Worm (Caenorhabditis elegans): ENCODE data around the gene C33B4.4.
A peak's percentile ranks its signal among the peaks of the same experiment; 100 is the strongest.

The C33B4.4 gene

DNA sequence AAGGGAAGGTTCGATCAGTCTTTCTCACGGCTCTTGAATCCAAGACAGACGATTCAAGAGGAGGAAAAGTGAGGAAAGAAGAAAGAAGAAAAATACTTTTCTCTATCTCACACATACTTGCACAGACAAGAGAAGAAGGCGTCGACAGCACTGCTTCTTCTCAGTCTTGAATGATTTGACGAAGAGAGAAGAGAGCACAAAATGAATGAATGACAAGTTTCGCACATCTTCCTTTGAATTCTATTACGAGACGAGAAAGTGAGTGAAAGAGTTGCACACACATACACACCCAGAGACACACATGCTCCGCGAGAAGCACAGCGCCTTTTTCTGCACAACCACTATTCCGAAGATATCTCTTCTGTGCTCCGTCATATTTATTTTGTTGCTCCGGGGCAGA is 47.6 kb downstream of the C33B4.4 start:
- no peak for TF ChIP-seq zip-5 (tag; optimal IDR thresholded peaks at IDR 0.05)
- TF ChIP-seq mec-3 (tag; optimal IDR thresholded peaks at IDR 0.05; ENCODE audit: borderline replicate concordance) = no peak
- no peak for TF ChIP-seq nhr-232 (tag; optimal IDR thresholded peaks at IDR 0.05)
- no peak for TF ChIP-seq pha-4 (tag; optimal IDR thresholded peaks at IDR 0.05)
- TF ChIP-seq ceh-14 (tag; optimal IDR thresholded peaks at IDR 0.05) = no peak
- no peak for TF ChIP-seq ttx-3 (tag; optimal IDR thresholded peaks at IDR 0.05)
- no peak for TF ChIP-seq F13H6.1 (tag; optimal IDR thresholded peaks at IDR 0.05)
- no peak for TF ChIP-seq unc-86 (tag; optimal IDR thresholded peaks at IDR 0.05)
- no peak for TF ChIP-seq hlh-15 (tag; optimal IDR thresholded peaks at IDR 0.05)
- TF ChIP-seq madf-2 (tag; optimal IDR thresholded peaks at IDR 0.05) = no peak
- peak; percentile 22 for TF ChIP-seq ceh-31 (tag; optimal IDR thresholded peaks at IDR 0.05)
- TF ChIP-seq K02D7.2 (tag; optimal IDR thresholded peaks at IDR 0.05) = no peak
- peak; percentile 96 for TF ChIP-seq unc-42 (tag; optimal IDR thresholded peaks at IDR 0.05)

DNA sequence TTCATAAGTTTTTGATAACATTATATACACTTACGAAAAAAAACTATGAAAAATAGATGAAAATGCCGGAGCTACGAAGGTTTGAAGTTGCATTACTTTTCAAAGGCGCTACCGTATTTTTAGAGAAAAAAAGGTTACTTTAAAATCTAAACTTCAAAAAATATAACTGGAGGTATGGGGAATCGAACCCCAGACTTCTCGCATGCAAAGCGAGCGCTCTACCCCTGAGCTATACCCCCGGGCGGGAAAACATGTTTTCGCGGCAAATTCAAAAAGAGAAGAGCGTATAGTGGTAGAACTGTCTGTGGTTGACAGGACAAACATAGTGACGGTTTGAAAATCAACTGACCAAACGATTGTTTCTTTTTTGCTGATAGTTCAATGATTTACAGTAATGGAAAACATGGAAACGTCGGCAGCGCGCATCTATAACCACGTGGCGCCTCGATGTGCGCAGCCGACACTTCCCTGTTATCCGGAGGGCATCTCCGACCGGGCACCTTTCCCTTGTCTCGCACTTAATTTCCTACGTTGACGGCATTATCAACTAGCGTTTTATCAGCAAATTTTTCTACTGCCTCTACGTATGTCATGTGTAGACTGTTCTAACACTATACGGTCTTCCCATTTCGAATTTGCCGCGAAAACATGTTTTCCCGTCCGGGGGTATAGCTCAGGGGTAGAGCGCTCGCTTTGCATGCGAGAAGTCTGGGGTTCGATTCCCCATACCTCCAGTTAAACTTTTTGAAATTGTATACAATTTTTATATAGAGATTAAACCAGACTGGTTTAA is 49.2 kb downstream of the C33B4.4 start:
- TF ChIP-seq ceh-14 (tag; optimal IDR thresholded peaks at IDR 0.05) (no peak), tbx-7 (tag; optimal IDR thresholded peaks at IDR 0.05) (no peak), ceh-48 (tag; optimal IDR thresholded peaks at IDR 0.05) (no peak), hlh-8 (tag; optimal IDR thresholded peaks at IDR 0.05) (no peak), eyg-1 (tag; optimal IDR thresholded peaks at IDR 0.05) (no peak), elt-2 (tag; optimal IDR thresholded peaks at IDR 0.05) (peak; percentile 55), ceh-34 (tag; optimal IDR thresholded peaks at IDR 0.05) (no peak)

DNA sequence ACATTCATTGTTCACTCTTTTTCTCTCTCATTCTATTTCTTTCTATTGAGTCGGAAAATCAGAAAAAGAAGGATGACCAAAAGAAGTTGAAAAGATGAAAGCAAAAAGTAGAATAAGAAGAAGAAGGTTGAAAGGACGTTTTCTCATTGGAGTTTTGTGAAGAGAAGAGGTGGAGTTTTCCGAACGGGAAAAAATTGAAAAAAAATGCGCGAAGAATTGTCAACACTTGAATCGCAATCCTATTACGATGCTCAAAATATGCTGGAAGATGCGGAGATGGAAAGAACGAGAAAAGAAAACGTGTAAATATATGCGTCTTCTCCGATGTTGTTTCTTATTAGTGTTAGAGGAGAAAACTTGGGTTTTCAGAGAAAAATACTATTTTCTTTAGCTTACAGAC is 49.9 kb downstream of the C33B4.4 start:
- TF ChIP-seq ceh-24 (tag; optimal IDR thresholded peaks at IDR 0.05) = no peak
- TF ChIP-seq unc-42 (tag; optimal IDR thresholded peaks at IDR 0.05) = peak; percentile 19

ce11 chrII:11329021-11329479 is 54.2 kb downstream of the C33B4.4 start, which contains the start of gene tag-180:
tag-180 (minus strand) TSS chrII:11329429.
- TF ChIP-seq ahr-1 (tag; optimal IDR thresholded peaks at IDR 0.05) (no peak), unc-42 (tag; optimal IDR thresholded peaks at IDR 0.05) (peak; percentile 37), hlh-13 (GFP tag; optimal IDR thresholded peaks at IDR 0.05) (no peak), ceh-31 (tag; optimal IDR thresholded peaks at IDR 0.05) (peak; percentile 33), elt-4 (tag; optimal IDR thresholded peaks at IDR 0.05) (peak; percentile 28)
